Fruit fly (Drosophila melanogaster) whole organism, adult: ENCODE data around the gene CG10195.

Experiments
- CG11617 ChIP-seq: fragments of 200-800 bp; sonication (Bioruptor generic); optimal IDR thresholded peaks from 2 replicates; lab custom pipeline; 2017; ENCODE audit warnings: mild to moderate bottlenecking, missing biosample characterization, missing genetic modification reagents, missing genetic modification characterization
- CG12768 ChIP-seq: fragments of 200-800 bp; sonication (Bioruptor generic); optimal IDR thresholded peaks from 2 replicates; lab custom pipeline; 2017; ENCODE audit warnings: missing biosample characterization, missing genetic modification characterization, mild to moderate bottlenecking, moderate library complexity, missing genetic modification reagents
- CG1620 ChIP-seq: fragments of 200-800 bp; sonication (Bioruptor generic); optimal IDR thresholded peaks from 2 replicates; lab custom pipeline; 2016; ENCODE audit warnings: missing biosample characterization, missing genetic modification characterization
- CG33017 ChIP-seq: fragments of 200-800 bp; sonication (Bioruptor generic); optimal IDR thresholded peaks from 2 replicates; lab custom pipeline; 2018; ENCODE audit warnings: missing biosample characterization, mild to moderate bottlenecking, missing genetic modification characterization, moderate library complexity
- CG7045 ChIP-seq: fragments of 200-800 bp; sonication (Bioruptor generic); optimal IDR thresholded peaks from 2 replicates; lab custom pipeline; 2017; ENCODE audit warnings: missing biosample characterization, mild to moderate bottlenecking, missing genetic modification characterization
- CG7101 ChIP-seq: fragments of 200-800 bp; sonication (Bioruptor generic); optimal IDR thresholded peaks from 2 replicates; lab custom pipeline; 2018; ENCODE audit warnings: missing biosample characterization, mild to moderate bottlenecking, missing genetic modification characterization, moderate library complexity
- Clk ChIP-seq: fragments of 200-800 bp; sonication (Bioruptor generic); optimal IDR thresholded peaks from 2 replicates; lab custom pipeline; 2017; ENCODE audit warnings: missing biosample characterization, missing genetic modification characterization
- Crg-1 ChIP-seq: fragments of 200-800 bp; sonication (Bioruptor generic); optimal IDR thresholded peaks from 2 replicates; lab custom pipeline; 2016; ENCODE audit warnings: missing biosample characterization, missing genetic modification characterization
- Hr96 ChIP-seq: fragments of 200-800 bp; sonication (Bioruptor generic); optimal IDR thresholded peaks from 2 replicates; lab custom pipeline; 2016; ENCODE audit warnings: missing biosample characterization, missing genetic modification characterization
- Mnt ChIP-seq: fragments of 200-800 bp; sonication (Bioruptor generic); optimal IDR thresholded peaks from 2 replicates; lab custom pipeline; 2016; ENCODE audit warnings: missing biosample characterization, mild to moderate bottlenecking, missing genetic modification characterization
- bab1 ChIP-seq: fragments of 200-800 bp; sonication (Bioruptor generic); optimal IDR thresholded peaks from 3 replicates; lab custom pipeline; 2019; ENCODE audit warnings: missing biosample characterization, mild to moderate bottlenecking, missing genetic modification characterization, moderate library complexity
- cnc ChIP-seq, 2 experiments: fragments of >200 bp; optimal IDR thresholded peaks; 2 replicates each; lab custom pipeline; 2017
- kay ChIP-seq: fragments of 200-800 bp; sonication (Bioruptor generic); peaks from one replicate; lab custom pipeline; 2016; ENCODE audit warnings: missing biosample characterization, missing genetic modification characterization, borderline replicate concordance
- pad ChIP-seq: fragments of 200-800 bp; sonication (Bioruptor generic); optimal IDR thresholded peaks from 3 replicates; lab custom pipeline; 2017; ENCODE audit warnings: missing biosample characterization, missing genetic modification characterization, mild to moderate bottlenecking, moderate library complexity, missing genetic modification reagents

DNA sequence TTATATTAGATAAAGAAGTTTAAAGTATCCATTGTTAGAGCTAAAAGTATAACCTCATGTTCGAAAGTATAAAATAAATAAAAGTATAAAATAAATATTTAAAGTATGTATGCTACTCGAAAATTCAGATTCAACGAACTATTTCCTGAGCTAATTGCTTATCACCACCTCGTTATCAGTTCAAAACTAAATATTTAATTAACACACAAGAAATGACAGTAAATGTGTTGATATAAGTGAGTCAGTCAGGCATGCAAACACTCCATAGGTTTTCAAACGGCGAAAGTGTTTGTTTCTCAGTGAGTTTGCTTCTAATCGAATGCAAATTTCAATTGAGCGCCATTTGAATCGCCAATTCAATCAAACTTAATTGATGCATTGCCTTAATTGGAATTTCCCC lies 50.2 kb downstream of the CG10195 start:
- no peak for TF ChIP-seq Hr96 (GFP tag; lab: Kevin White, UChicago)
- no peak for TF ChIP-seq cnc (optimal IDR thresholded peaks at IDR 0.05; lab: Kevin White, UChicago)
- no peak for TF ChIP-seq kay (GFP tag; lab: Kevin White, UChicago)
- TF ChIP-seq CG7045 (GFP tag; lab: Kevin White, UChicago) = peak; percentile 57
- peak; percentile 26 for TF ChIP-seq pad (GFP tag; lab: Kevin White, UChicago)
- no peak for TF ChIP-seq Crg-1 (GFP tag; lab: Kevin White, UChicago)
- TF ChIP-seq Clk (GFP tag; lab: Kevin White, UChicago) = no peak
- no peak for TF ChIP-seq CG1620
- TF ChIP-seq CG11617 (GFP tag; lab: Kevin White, UChicago) = peak; percentile 40
- peak; percentile 72 for TF ChIP-seq CG7101 (tag; lab: Kevin White, UChicago)
- TF ChIP-seq bab1 (GFP tag; lab: Kevin White, UChicago) = no peak
- TF ChIP-seq CG12768 (GFP tag; lab: Kevin White, UChicago) = peak; percentile 11
- TF ChIP-seq CG33017 (tag; lab: Kevin White, UChicago) = peak; percentile 66
- no peak for TF ChIP-seq Mnt (GFP tag; lab: Kevin White, UChicago)
